Fruit fly (Drosophila melanogaster): ENCODE data around the gene CG42597.
A peak's percentile ranks its signal among the peaks of the same experiment; 100 is the strongest.

The CG42597 gene

dm6 chr2L:22024362-22024761 is 40.8 kb downstream of the CG42597 start (continued):
- TF ChIP-seq al (GFP tag; IDR thresholded peaks at IDR 0.05) (0 out of 2 replicates have a peak, but pooled peaks have one; percentile 13), Pdp1 (GFP tag; optimal IDR thresholded peaks at IDR 0.05) (no peak), GATAe (GFP tag; conservative IDR thresholded peaks at IDR 0.05) (0 out of 2 replicates have a peak, but pooled peaks have one; percentile 11), fru (optimal IDR thresholded peaks at IDR 0.05) (no peak), lilli (GFP tag; optimal IDR thresholded peaks at IDR 0.05) (peak; percentile 3), cad (GFP tag; optimal IDR thresholded peaks at IDR 0.05) (peak; percentile 86), CG12071 (GFP tag; optimal IDR thresholded peaks at IDR 0.05) (peak; percentile 14), kni (GFP tag; optimal IDR thresholded peaks at IDR 0.05) (peak; percentile 66), ftz-f1 (GFP tag; optimal IDR thresholded peaks at IDR 0.05) (peak; percentile 68), CG12391 (tag; optimal IDR thresholded peaks at IDR 0.05) (no peak), HHEX (GFP tag; optimal IDR thresholded peaks at IDR 0.05) (no peak), CG9797 (GFP tag; optimal IDR thresholded peaks at IDR 0.05) (no peak), NfI (GFP tag; optimal IDR thresholded peaks at IDR 0.05) (no peak), CG10431 (GFP tag; optimal IDR thresholded peaks at IDR 0.05) (no peak), Ets65A (GFP tag) (peak; percentile 20), crol (GFP tag; IDR thresholded peaks at IDR 0.05) (peak; percentile 75), tin (GFP tag; optimal IDR thresholded peaks at IDR 0.05) (no peak), nerfin-1 (tag; optimal IDR thresholded peaks at IDR 0.05) (peak; percentile 23), tll (GFP tag; optimal IDR thresholded peaks at IDR 0.05) (peak; percentile 72 to 84), CG30403 (GFP tag; optimal IDR thresholded peaks at IDR 0.05) (no peak), Opbp (GFP tag; IDR thresholded peaks at IDR 0.05; ENCODE audit: partially characterized antibody) (peak; percentile 64; the same call in 2 of the 3 replicates), sob (GFP tag; IDR thresholded peaks at IDR 0.05) (no peak), pum (GFP tag; optimal IDR thresholded peaks at IDR 0.05) (no peak), vvl (GFP tag; IDR thresholded peaks at IDR 0.05) (no peak), zen2 (GFP tag; IDR thresholded peaks at IDR 0.05; ENCODE audit: partially characterized antibody) (peak; percentile 53; the same call in 1 of the 3 replicates), Eip74EF (GFP tag; optimal IDR thresholded peaks at IDR 0.05) (no peak), Nf-YA (GFP tag; IDR thresholded peaks at IDR 0.05) (peak; percentile 93), CG8478 (optimal IDR thresholded peaks at IDR 0.05) (peak; percentile 100), pb (GFP tag; optimal IDR thresholded peaks at IDR 0.05) (peak; percentile 65), sc (optimal IDR thresholded peaks at IDR 0.05) (no peak), sc (GFP tag; optimal IDR thresholded peaks at IDR 0.05) (no peak), Doc3 (GFP tag; IDR thresholded peaks at IDR 0.05; ENCODE audit: partially characterized antibody) (no peak), dpn (GFP tag; optimal IDR thresholded peaks at IDR 0.05) (peak in 1 of 2 experiments; percentile 17), scrt (GFP tag; optimal IDR thresholded peaks at IDR 0.05) (no peak), CG4820 (GFP tag; optimal IDR thresholded peaks at IDR 0.05) (no peak), CG7786 (GFP tag; optimal IDR thresholded peaks at IDR 0.05) (no peak), Six4 (GFP tag; optimal IDR thresholded peaks at IDR 0.05) (no peak), Dll (GFP tag; IDR thresholded peaks at IDR 0.05; ENCODE audit: partially characterized antibody) (peak; percentile 48; the same call in 2 of the 4 replicates), CHES-1-like (GFP tag; optimal IDR thresholded peaks at IDR 0.05) (peak; percentile 19), CG8290 (GFP tag; optimal IDR thresholded peaks at IDR 0.05) (peak; percentile 68), CG8290 (tag; optimal IDR thresholded peaks at IDR 0.05) (peak in 1 of 2 experiments; percentile 66), vfl (GFP tag; optimal IDR thresholded peaks at IDR 0.05) (no peak), CG10209 (GFP tag; optimal IDR thresholded peaks at IDR 0.05) (peak; percentile 35), HmgD (GFP tag; optimal IDR thresholded peaks at IDR 0.05) (peak; percentile 90), CG15514 (GFP tag; optimal IDR thresholded peaks at IDR 0.05) (no peak), Poxn (GFP tag; IDR thresholded peaks at IDR 0.05) (no peak), gem (tag; optimal IDR thresholded peaks at IDR 0.05) (no peak), tna (GFP tag; IDR thresholded peaks at IDR 0.05; ENCODE audit: partially characterized antibody) (peak; percentile 81), CG9876 (GFP tag; optimal IDR thresholded peaks at IDR 0.05) (no peak), bigmax (GFP tag; optimal IDR thresholded peaks at IDR 0.05) (no peak), slbo (GFP tag; IDR thresholded peaks at IDR 0.05) (peak; percentile 64)
